Fruit fly (Drosophila melanogaster): ENCODE results near the gene Snmp1.

DNA sequence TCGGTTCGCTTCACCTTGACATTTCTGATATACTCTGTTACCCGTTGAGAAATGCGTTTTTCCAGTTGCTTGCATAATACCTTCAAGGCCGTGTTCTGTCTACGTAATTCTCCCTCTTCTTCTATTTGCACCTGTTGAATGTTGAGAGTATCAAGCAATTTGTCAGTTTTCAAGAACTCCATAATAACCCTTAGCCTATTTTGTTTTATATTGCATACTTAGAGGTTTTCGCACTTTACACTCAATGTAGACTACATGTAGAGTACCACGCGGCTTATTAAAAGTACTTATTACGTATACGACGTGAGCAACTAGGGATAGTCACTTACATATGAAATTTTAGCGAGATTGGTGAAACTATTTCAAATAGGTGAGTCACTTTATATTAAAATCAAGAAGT is 35.1 kb upstream of the Snmp1 start:
- TF ChIP-seq psq (optimal IDR thresholded peaks at IDR 0.05): no peak
- TF ChIP-seq ttk (optimal IDR thresholded peaks at IDR 0.05): no peak

Measured in Kc167 (cell line).